Worm (Caenorhabditis elegans): ENCODE data around the gene Y47D3A.34.

- no peak for TF ChIP-seq elt-1 (tag; optimal IDR thresholded peaks at IDR 0.05; ENCODE audit: borderline replicate concordance, insufficient read depth)
- TF ChIP-seq snpc-4 (tag; optimal IDR thresholded peaks at IDR 0.05), result no peak
- no peak for TF ChIP-seq pha-4 (tag; optimal IDR thresholded peaks at IDR 0.05)
- no peak for TF ChIP-seq flh-1 (GFP tag; optimal IDR thresholded peaks at IDR 0.05)
- no peak for TF ChIP-seq blmp-1 (tag; optimal IDR thresholded peaks at IDR 0.05)
- no peak for TF ChIP-seq mep-1 (tag; optimal IDR thresholded peaks at IDR 0.05)
- no peak for TF ChIP-seq mab-5 (tag; optimal IDR thresholded peaks at IDR 0.05)
- TF ChIP-seq unc-62 (GFP tag; optimal IDR thresholded peaks at IDR 0.05), result no peak
- no peak for TF ChIP-seq elt-3 (tag; optimal IDR thresholded peaks at IDR 0.05)
- no peak for TF ChIP-seq ceh-39 (tag; optimal IDR thresholded peaks at IDR 0.05)
Measured at ce11 chrIII:11268532-11268931, 33.9 kb upstream of the Y47D3A.34 start.
